Fruit fly (Drosophila melanogaster): ENCODE results near the gene CG10383.

The CG10383 gene

DNA sequence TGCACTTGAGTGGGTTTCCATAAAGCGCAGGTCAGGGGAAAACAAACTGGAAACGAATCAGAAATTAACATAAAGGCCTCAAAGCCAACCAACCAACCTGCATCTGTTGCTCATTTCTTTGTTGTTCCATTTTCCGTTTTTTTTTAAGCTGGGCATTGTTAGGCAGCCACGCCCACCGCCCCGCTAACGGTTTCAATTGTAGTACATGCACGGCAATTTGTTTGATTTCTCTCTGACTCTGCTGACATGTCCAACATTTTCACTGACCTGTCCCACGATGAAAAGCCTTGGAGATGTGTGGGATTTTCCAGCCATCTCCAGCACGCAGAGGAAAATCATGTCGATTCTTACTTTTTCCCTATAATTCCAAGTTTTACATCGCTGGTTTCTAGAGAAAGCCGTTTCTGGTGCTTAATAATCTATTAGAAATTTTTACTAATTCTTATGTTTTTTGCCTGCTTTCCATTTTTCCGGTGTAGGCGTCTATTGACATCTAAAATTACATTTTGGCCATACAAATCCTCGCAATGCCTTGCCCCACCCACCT is 38.6 kb downstream of the CG10383 start:
- TF ChIP-seq Rel (GFP tag; optimal IDR thresholded peaks at IDR 0.05) (no peak), Rel (tag; optimal IDR thresholded peaks at IDR 0.05) (no peak), N (GFP tag; optimal IDR thresholded peaks at IDR 0.05) (no peak), sv (GFP tag; optimal IDR thresholded peaks at IDR 0.05) (no peak), jim (GFP tag; optimal IDR thresholded peaks at IDR 0.05) (no peak), foxo (GFP tag; optimal IDR thresholded peaks at IDR 0.05) (no peak), brk (GFP tag; optimal IDR thresholded peaks at IDR 0.05) (no peak), woc (GFP tag; optimal IDR thresholded peaks at IDR 0.05) (no peak), Sp1 (GFP tag; optimal IDR thresholded peaks at IDR 0.05) (no peak), Hnf4 (GFP tag; optimal IDR thresholded peaks at IDR 0.05) (no peak), dmrt93B (GFP tag; optimal IDR thresholded peaks at IDR 0.05) (no peak)

- no peak for TF ChIP-seq Dfd (GFP tag; optimal IDR thresholded peaks at IDR 0.05)
- TF ChIP-seq Myc (optimal IDR thresholded peaks at IDR 0.05): no peak
- peak; percentile 55 to 87 for TF ChIP-seq foxo (GFP tag; optimal IDR thresholded peaks at IDR 0.05)
- peak; percentile 71 for TF ChIP-seq tai (GFP tag; optimal IDR thresholded peaks at IDR 0.05)
- TF ChIP-seq woc (GFP tag; optimal IDR thresholded peaks at IDR 0.05): peak; percentile 95
- TF ChIP-seq fru (GFP tag; optimal IDR thresholded peaks at IDR 0.05): peak; percentile 93
- peak; percentile 95 for TF ChIP-seq rgr (GFP tag; optimal IDR thresholded peaks at IDR 0.05)
- TF ChIP-seq ey (GFP tag; optimal IDR thresholded peaks at IDR 0.05): peak; percentile 92
- no peak for TF ChIP-seq GATAd (GFP tag; optimal IDR thresholded peaks at IDR 0.05)
- TF ChIP-seq OdsH (GFP tag; optimal IDR thresholded peaks at IDR 0.05): peak; percentile 91
- TF ChIP-seq psq (GFP tag; optimal IDR thresholded peaks at IDR 0.05): peak; percentile 86
- no peak for TF ChIP-seq CrebA (GFP tag; optimal IDR thresholded peaks at IDR 0.05; ENCODE audit: borderline replicate concordance)
- TF ChIP-seq N (GFP tag; optimal IDR thresholded peaks at IDR 0.05): no peak
- peak; percentile 26 for TF ChIP-seq Mio (GFP tag; optimal IDR thresholded peaks at IDR 0.05)
- TF ChIP-seq h (GFP tag; optimal IDR thresholded peaks at IDR 0.05): peak; percentile 97
- TF ChIP-seq Jra (GFP tag; optimal IDR thresholded peaks at IDR 0.05): peak; percentile 69
- TF ChIP-seq Hnf4 (GFP tag; optimal IDR thresholded peaks at IDR 0.05): peak; percentile 86
- peak; percentile 89 for TF ChIP-seq br (GFP tag; optimal IDR thresholded peaks at IDR 0.05)
- TF ChIP-seq usp (GFP tag; optimal IDR thresholded peaks at IDR 0.05): no peak
- TF ChIP-seq Abd-B (GFP tag; optimal IDR thresholded peaks at IDR 0.05): no peak
- TF ChIP-seq CG32264 (GFP tag; optimal IDR thresholded peaks at IDR 0.05): peak; percentile 88
- TF ChIP-seq dsf (GFP tag; optimal IDR thresholded peaks at IDR 0.05; ENCODE audit: borderline replicate concordance): peak; percentile 38
- peak; percentile 80 for TF ChIP-seq Sp1 (GFP tag; optimal IDR thresholded peaks at IDR 0.05)
- TF ChIP-seq Hr78 (GFP tag; optimal IDR thresholded peaks at IDR 0.05): no peak
- peak; percentile 90 for TF ChIP-seq HLH106 (tag; optimal IDR thresholded peaks at IDR 0.05)
- peak; percentile 94 for TF ChIP-seq brk (GFP tag; optimal IDR thresholded peaks at IDR 0.05)
- TF ChIP-seq dl (GFP tag; optimal IDR thresholded peaks at IDR 0.05; ENCODE audit: insufficient read depth in 1 of 2, partially characterized antibody in 2 of 2): no peak
- peak; percentile 80 for TF ChIP-seq dmrt93B (GFP tag; optimal IDR thresholded peaks at IDR 0.05)
- no peak for TF ChIP-seq Dif (GFP tag; optimal IDR thresholded peaks at IDR 0.05; ENCODE audit: partially characterized antibody)
- TF ChIP-seq jim (GFP tag; optimal IDR thresholded peaks at IDR 0.05): no peak
- TF ChIP-seq lola (GFP tag; optimal IDR thresholded peaks at IDR 0.05): no peak
- TF ChIP-seq sage (GFP tag; optimal IDR thresholded peaks at IDR 0.05): peak; percentile 94
- TF ChIP-seq pan (optimal IDR thresholded peaks at IDR 0.05): peak; percentile 58
- TF ChIP-seq Vsx2 (GFP tag; optimal IDR thresholded peaks at IDR 0.05; ENCODE audit: partially characterized antibody): no peak
- peak; percentile 17 for TF ChIP-seq CG9705 (GFP tag; optimal IDR thresholded peaks at IDR 0.05)
- peak; percentile 81 for TF ChIP-seq Rel (GFP tag; optimal IDR thresholded peaks at IDR 0.05)
- TF ChIP-seq Rel (tag; optimal IDR thresholded peaks at IDR 0.05): no peak
- TF ChIP-seq Hr83 (GFP tag; optimal IDR thresholded peaks at IDR 0.05; ENCODE audit: poor library complexity, severe bottlenecking): peak; percentile 44
- peak; percentile 41 for TF ChIP-seq sv (GFP tag; optimal IDR thresholded peaks at IDR 0.05)
Observed at dm6 chr2L:18653328-18653675, 42.1 kb downstream of the CG10383 start.
